Worm (Caenorhabditis elegans) whole organism, late embryonic: ENCODE data around the gene sly-1.
A peak's percentile ranks its signal among the peaks of the same experiment; 100 is the strongest.

Source experiments
- C08G9.2 ChIP-seq: sonication (generic microtip); optimal IDR thresholded peaks from 2 replicates; lab custom pipeline; 2016; ENCODE audit warnings: mild to moderate bottlenecking, missing genetic modification characterization, moderate library complexity, missing compliant biosample characterization
- F13H6.1 ChIP-seq: sonication (generic microtip); optimal IDR thresholded peaks from 2 replicates; lab custom pipeline; 2016; ENCODE audit warnings: missing genetic modification characterization, missing compliant biosample characterization
- K02D7.2 ChIP-seq: sonication (generic microtip); optimal IDR thresholded peaks from 2 replicates; lab custom pipeline; 2017; ENCODE audit warnings: mild to moderate bottlenecking, missing genetic modification characterization, missing compliant biosample characterization
- K09A11.1 ChIP-seq: sonication (generic microtip); optimal IDR thresholded peaks from 2 replicates; lab custom pipeline; 2017; ENCODE audit warnings: antibody characterized with exemption, mild to moderate bottlenecking, missing genetic modification characterization, missing compliant biosample characterization; ENCODE audit not compliant: insufficient read depth
- T23F11.4 ChIP-seq: fragments of 200-800 bp; sonication (Bioruptor generic); optimal IDR thresholded peaks from 2 replicates; lab custom pipeline; 2018; ENCODE audit warnings: mild to moderate bottlenecking, missing genetic modification characterization, missing compliant biosample characterization
- Y22D7AL.16 ChIP-seq: sonication (generic microtip); optimal IDR thresholded peaks from 2 replicates; lab custom pipeline; 2016; ENCODE audit warnings: missing genetic modification characterization, missing compliant biosample characterization
- ama-1 ChIP-seq: fragments of 150-350 bp; optimal IDR thresholded peaks from 2 replicates; lab custom pipeline; 2014
- ceh-14 ChIP-seq: sonication (generic microtip); optimal IDR thresholded peaks from 2 replicates; lab custom pipeline; 2016; ENCODE audit warnings: missing genotype, missing genetic modification characterization, missing compliant biosample characterization
- ceh-18 ChIP-seq: sonication (generic microtip); optimal IDR thresholded peaks from 2 replicates; lab custom pipeline; 2016; ENCODE audit warnings: missing genetic modification characterization, missing compliant biosample characterization
- ceh-19 ChIP-seq: fragments of 200-800 bp; sonication (Bioruptor generic); optimal IDR thresholded peaks from 2 replicates; lab custom pipeline; 2018; ENCODE audit warnings: mild to moderate bottlenecking, missing genetic modification characterization, missing compliant biosample characterization
- ceh-2 ChIP-seq: sonication (generic microtip); optimal IDR thresholded peaks from 2 replicates; lab custom pipeline; 2016; ENCODE audit warnings: missing genotype, missing genetic modification characterization, missing compliant biosample characterization
- ceh-24 ChIP-seq: sonication (generic microtip); optimal IDR thresholded peaks from 2 replicates; lab custom pipeline; 2016; ENCODE audit warnings: mild to moderate bottlenecking, missing genetic modification characterization, missing compliant biosample characterization
- ceh-30 ChIP-seq: fragments of 150-350 bp; optimal IDR thresholded peaks from 2 replicates; lab custom pipeline; 2014; ENCODE audit warnings: missing biosample characterization, missing genetic modification characterization
- ceh-34 ChIP-seq: sonication (generic microtip); optimal IDR thresholded peaks from 2 replicates; lab custom pipeline; 2016; ENCODE audit warnings: mild to moderate bottlenecking, missing genetic modification characterization, missing compliant biosample characterization
- ceh-48 ChIP-seq: sonication (generic microtip); optimal IDR thresholded peaks from 2 replicates; lab custom pipeline; 2016; ENCODE audit warnings: missing genetic modification characterization, inconsistent platforms, missing compliant biosample characterization
- ceh-9 ChIP-seq: sonication (generic microtip); optimal IDR thresholded peaks from 2 replicates; lab custom pipeline; 2016; ENCODE audit warnings: mild to moderate bottlenecking, missing genetic modification characterization, inconsistent platforms, missing compliant biosample characterization
- che-1 ChIP-seq: sonication (generic microtip); optimal IDR thresholded peaks from 2 replicates; lab custom pipeline; 2016; ENCODE audit warnings: mild to moderate bottlenecking, missing genetic modification characterization, missing compliant biosample characterization
- dmd-4 ChIP-seq: sonication (generic microtip); optimal IDR thresholded peaks from 2 replicates; lab custom pipeline; 2016; ENCODE audit warnings: borderline replicate concordance, missing genetic modification characterization, missing compliant biosample characterization
- elt-4 ChIP-seq: sonication (generic microtip); optimal IDR thresholded peaks from 2 replicates; lab custom pipeline; 2016; ENCODE audit warnings: missing genetic modification characterization, missing compliant biosample characterization
- ets-4 ChIP-seq: sonication (generic microtip); optimal IDR thresholded peaks from 2 replicates; lab custom pipeline; 2016; ENCODE audit warnings: missing genetic modification characterization, missing compliant biosample characterization
- fax-1 ChIP-seq: sonication (generic microtip); optimal IDR thresholded peaks from 2 replicates; lab custom pipeline; 2016; ENCODE audit warnings: missing genotype, missing genetic modification characterization, missing compliant biosample characterization
- fkh-6 ChIP-seq: sonication (generic microtip); optimal IDR thresholded peaks from 2 replicates; lab custom pipeline; 2016; ENCODE audit warnings: missing genetic modification characterization, missing compliant biosample characterization
- gmeb-2 ChIP-seq: sonication (generic microtip); optimal IDR thresholded peaks from 2 replicates; lab custom pipeline; 2016; ENCODE audit warnings: missing genetic modification characterization, inconsistent platforms, missing compliant biosample characterization
- hlh-30 ChIP-seq: sonication (generic microtip); optimal IDR thresholded peaks from 2 replicates; lab custom pipeline; 2017; ENCODE audit warnings: antibody characterized with exemption, missing genetic modification characterization, missing compliant biosample characterization; ENCODE audit not compliant: insufficient read depth
- lin-11 ChIP-seq: fragments of 200-800 bp; sonication (Bioruptor generic); optimal IDR thresholded peaks from 2 replicates; lab custom pipeline; 2018; ENCODE audit warnings: mild to moderate bottlenecking, missing genetic modification characterization, missing compliant biosample characterization
- madf-2 ChIP-seq: sonication (generic microtip); optimal IDR thresholded peaks from 2 replicates; lab custom pipeline; 2017; ENCODE audit warnings: missing genetic modification characterization, missing compliant biosample characterization
- nhr-11 ChIP-seq: fragments of 150-350 bp; optimal IDR thresholded peaks from 2 replicates; lab custom pipeline; 2014; ENCODE audit warnings: missing biosample characterization, missing genetic modification characterization
- nhr-232 ChIP-seq: sonication (generic microtip); optimal IDR thresholded peaks from 2 replicates; lab custom pipeline; 2016; ENCODE audit warnings: missing genetic modification characterization, missing compliant biosample characterization
- npax-4 ChIP-seq: sonication (generic microtip); optimal IDR thresholded peaks from 2 replicates; lab custom pipeline; 2016; ENCODE audit warnings: missing genetic modification characterization, missing compliant biosample characterization
- pag-3 ChIP-seq: sonication (generic microtip); optimal IDR thresholded peaks from 2 replicates; lab custom pipeline; 2016; ENCODE audit warnings: missing compliant biosample characterization, missing genetic modification characterization, borderline replicate concordance
- pax-1 ChIP-seq: fragments of 150-350 bp; optimal IDR thresholded peaks from 2 replicates; lab custom pipeline; 2014; ENCODE audit warnings: missing biosample characterization, missing genetic modification characterization
- pha-2 ChIP-seq: sonication (generic microtip); optimal IDR thresholded peaks from 2 replicates; lab custom pipeline; 2017; ENCODE audit warnings: mild to moderate bottlenecking, missing genetic modification characterization, missing compliant biosample characterization
- pha-4 ChIP-seq: fragments of 150-350 bp; optimal IDR thresholded peaks from 2 replicates; lab custom pipeline; 2018; ENCODE audit warnings: missing biosample characterization, missing genetic modification reagents, missing genetic modification characterization
- pqm-1 ChIP-seq: sonication (generic microtip); optimal IDR thresholded peaks from 2 replicates; lab custom pipeline; 2016; ENCODE audit warnings: missing genetic modification characterization, missing compliant biosample characterization
- pros-1 ChIP-seq: fragments of 150-350 bp; optimal IDR thresholded peaks from 2 replicates; lab custom pipeline; 2014; ENCODE audit warnings: missing biosample characterization, missing genetic modification reagents, missing genetic modification characterization
- ref-2 ChIP-seq: sonication (generic microtip); optimal IDR thresholded peaks from 2 replicates; lab custom pipeline; 2016; ENCODE audit warnings: missing genetic modification characterization, missing compliant biosample characterization
- rnt-1 ChIP-seq: sonication (generic microtip); optimal IDR thresholded peaks from 2 replicates; lab custom pipeline; 2016; ENCODE audit warnings: missing genetic modification characterization, missing compliant biosample characterization
- sox-4 ChIP-seq: sonication (generic microtip); optimal IDR thresholded peaks from 2 replicates; lab custom pipeline; 2017; ENCODE audit warnings: mild to moderate bottlenecking, missing genetic modification characterization, inconsistent platforms, missing compliant biosample characterization
- syd-9 ChIP-seq: sonication (generic microtip); optimal IDR thresholded peaks from 2 replicates; lab custom pipeline; 2016; ENCODE audit warnings: mild to moderate bottlenecking, missing genetic modification characterization, moderate library complexity, missing compliant biosample characterization
- tbx-7 ChIP-seq: sonication (generic microtip); optimal IDR thresholded peaks from 2 replicates; lab custom pipeline; 2016; ENCODE audit warnings: missing genotype, missing genetic modification characterization, missing compliant biosample characterization
- ttx-3 ChIP-seq: sonication (generic microtip); optimal IDR thresholded peaks from 2 replicates; lab custom pipeline; 2016; ENCODE audit warnings: missing genetic modification reagents, missing genetic modification characterization, missing compliant biosample characterization
- unc-3 ChIP-seq, 2 experiments: fragments of 200-800 bp in 1 of 2; sonication (Bioruptor generic) in 1 of 2; sonication (generic microtip) in 1 of 2; conservative IDR thresholded peaks in 1 of 2; optimal IDR thresholded peaks in 1 of 2; 2 replicates each; pipeline versions ENCODE4 v1.3.6 to Lab custom; 2016 to 2022; ENCODE audit warnings: missing compliant biosample characterization in 2 of 2, missing genetic modification characterization in 2 of 2, missing genetic modification reagents in 1 of 2
- unc-86 ChIP-seq: sonication (generic microtip); optimal IDR thresholded peaks from 2 replicates; lab custom pipeline; 2016; ENCODE audit warnings: missing genetic modification characterization, missing compliant biosample characterization
- zip-5 ChIP-seq: sonication (generic microtip); optimal IDR thresholded peaks from 2 replicates; lab custom pipeline; 2016; ENCODE audit warnings: missing genetic modification characterization, missing compliant biosample characterization

The sly-1 gene

ce11 chrIII:10461164-10461546 lies 45.7 kb upstream of the sly-1 start, which contains the start of gene atx-2 (continued):
- TF ChIP-seq pha-4 (tag; lab: Kevin White, UChicago) (no peak), T23F11.4 (GFP tag; lab: Kevin White, UChicago) (peak; percentile 97), rnt-1 (peak; percentile 99), sox-4 (tag; lab: Kevin White, UChicago) (peak; percentile 99), nhr-232 (peak; percentile 96), ceh-24 (tag; lab: Kevin White, UChicago) (peak; percentile 93), ceh-34 (tag; lab: Kevin White, UChicago) (peak; percentile 99), madf-2 (tag; lab: Kevin White, UChicago) (peak; percentile 96), ceh-14 (peak; percentile 99), ceh-19 (GFP tag; lab: Kevin White, UChicago) (peak; percentile 98), nhr-11 (peak; percentile 81), syd-9 (tag; lab: Kevin White, UChicago) (peak; percentile 98), fax-1 (tag; lab: Kevin White, UChicago) (peak; percentile 97), ceh-18 (tag; lab: Kevin White, UChicago) (peak; percentile 94), Y22D7AL.16 (tag; lab: Kevin White, UChicago) (peak; percentile 93), ets-4 (tag; lab: Kevin White, UChicago) (peak; percentile 86), F13H6.1 (peak; percentile 97), tbx-7 (peak; percentile 90), pqm-1 (tag; lab: Kevin White, UChicago) (peak; percentile 92), pha-2 (tag; lab: Kevin White, UChicago) (peak; percentile 97), C08G9.2 (tag; lab: Kevin White, UChicago) (peak; percentile 95), lin-11 (tag; lab: Kevin White, UChicago) (peak; percentile 94), elt-4 (tag; lab: Kevin White, UChicago) (peak; percentile 96), npax-4 (tag; lab: Kevin White, UChicago) (peak; percentile 89), ref-2 (tag; lab: Kevin White, UChicago) (peak; percentile 99), unc-86 (tag; lab: Kevin White, UChicago) (peak; percentile 98), K02D7.2 (peak; percentile 98), ttx-3 (tag; lab: Kevin White, UChicago) (peak; percentile 98), pax-1 (tag; lab: Kevin White, UChicago) (no peak), che-1 (peak; percentile 93), pag-3 (tag; lab: Kevin White, UChicago) (peak; percentile 97), pros-1 (peak; percentile 22)

- TF ChIP-seq ceh-9: no peak
- no peak for TF ChIP-seq ceh-14
- no peak for TF ChIP-seq gmeb-2
- no peak for TF ChIP-seq fkh-6 (tag; lab: Kevin White, UChicago)
- no peak for TF ChIP-seq ceh-48 (tag; lab: Kevin White, UChicago)
- no peak for TF ChIP-seq zip-5
- TF ChIP-seq ceh-30 (tag; lab: Kevin White, UChicago): no peak
- TF ChIP-seq ceh-2 (tag; lab: Kevin White, UChicago): no peak
- TF ChIP-seq unc-3 (GFP tag; conservative IDR thresholded peaks at IDR 0.05; lab: Robert Waterston, UW): no peak
- TF ChIP-seq unc-3 (tag; optimal IDR thresholded peaks at IDR 0.05; lab: Kevin White, UChicago): no peak
- no peak for TF ChIP-seq dmd-4 (tag; lab: Kevin White, UChicago)
- no peak for TF ChIP-seq pqm-1 (tag; lab: Kevin White, UChicago)
- TF ChIP-seq ref-2 (tag; lab: Kevin White, UChicago): no peak
- TF ChIP-seq elt-4 (tag; lab: Kevin White, UChicago): no peak
- no peak for TF ChIP-seq hlh-30 (tag; lab: Kevin White, UChicago)
- TF ChIP-seq che-1: no peak
- no peak for TF ChIP-seq T23F11.4 (GFP tag; lab: Kevin White, UChicago)
- no peak for TF ChIP-seq ama-1 (lab: Kevin White, UChicago)
- TF ChIP-seq K09A11.1 (tag; lab: Kevin White, UChicago): no peak
- no peak for TF ChIP-seq ceh-18 (tag; lab: Kevin White, UChicago)
Measured at ce11 chrIII:10462935-10463548, 43.8 kb upstream of the sly-1 start.
